Fruit fly (Drosophila melanogaster): Measurements from ENCODE around the gene CG31178.

DNA sequence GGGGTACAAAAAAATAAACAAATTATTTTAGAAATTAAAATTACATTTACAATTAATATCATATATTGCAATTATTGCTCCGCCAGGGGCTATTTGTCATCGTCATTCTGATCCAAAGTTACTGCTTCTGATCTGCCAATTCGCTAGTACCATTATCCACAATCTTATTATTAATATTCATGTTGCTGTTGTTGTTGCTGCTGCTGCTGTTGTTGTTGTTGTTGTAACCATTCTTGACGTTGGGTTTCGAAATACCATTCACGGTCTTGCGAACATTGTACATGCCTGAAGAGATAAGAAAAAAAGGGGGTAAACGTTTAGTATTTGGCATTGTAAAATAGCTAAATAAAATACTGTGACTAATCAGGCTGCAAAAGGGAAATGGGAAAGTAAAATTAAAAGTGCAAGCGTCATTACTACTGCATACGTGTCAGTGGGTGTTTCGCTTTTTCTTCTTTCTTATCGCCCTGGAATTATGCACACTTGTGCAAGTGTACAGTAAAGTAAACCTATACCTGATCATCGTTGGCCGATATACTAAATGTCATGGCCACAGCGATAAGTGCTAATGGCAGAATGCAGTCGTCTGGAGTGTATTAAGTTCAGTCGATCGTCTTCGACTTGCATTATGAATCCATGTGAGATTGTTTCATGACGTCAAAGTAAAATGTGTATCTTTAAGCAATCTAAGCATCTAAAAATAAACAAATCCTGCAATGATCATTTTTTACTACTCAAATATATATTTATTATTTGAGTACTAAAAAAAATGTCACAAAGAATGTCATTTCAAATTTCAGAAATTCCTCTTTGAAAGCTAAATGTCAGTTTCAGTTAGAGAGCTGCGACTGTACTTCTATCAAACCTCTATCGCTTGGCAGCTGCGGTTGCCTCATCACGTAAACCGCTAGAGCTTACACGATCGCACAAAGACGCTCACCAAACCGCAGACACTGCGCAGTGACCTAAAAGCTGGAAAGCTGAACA lies 21.7 kb upstream of the CG31178 start:
- no peak for TF ChIP-seq pan (optimal IDR thresholded peaks at IDR 0.05)
- TF ChIP-seq usp (GFP tag; optimal IDR thresholded peaks at IDR 0.05), result no peak
- TF ChIP-seq psq (optimal IDR thresholded peaks at IDR 0.05), result no peak
- no peak for TF ChIP-seq CG8478 (optimal IDR thresholded peaks at IDR 0.05)
- TF ChIP-seq EcR (GFP tag; optimal IDR thresholded peaks at IDR 0.05), result no peak
- TF ChIP-seq Dll (optimal IDR thresholded peaks at IDR 0.05), result no peak

Data from whole organism.